Fruit fly (Drosophila melanogaster): ENCODE measurements around the gene Ac13E.

The Ac13E gene

dm6 chrX:15530369-15530768, 23.7 kb downstream of the Ac13E start (continued):
- TF ChIP-seq CG6792 (GFP tag; optimal IDR thresholded peaks at IDR 0.05) (peak; percentile 49), OdsH (GFP tag; optimal IDR thresholded peaks at IDR 0.05) (peak; percentile 48), Sox15 (GFP tag; optimal IDR thresholded peaks at IDR 0.05) (peak; percentile 48), topi (GFP tag; optimal IDR thresholded peaks at IDR 0.05) (peak; percentile 49), CG8119 (GFP tag; IDR thresholded peaks at IDR 0.05) (no peak), fkh (GFP tag; optimal IDR thresholded peaks at IDR 0.05) (no peak), Lpt (GFP tag; optimal IDR thresholded peaks at IDR 0.05) (no peak), acj6 (GFP tag; optimal IDR thresholded peaks at IDR 0.05) (peak; percentile 31), pdm3 (GFP tag; optimal IDR thresholded peaks at IDR 0.05) (peak; percentile 52), salr (GFP tag; optimal IDR thresholded peaks at IDR 0.05) (no peak), Hr39 (GFP tag; optimal IDR thresholded peaks at IDR 0.05) (peak; percentile 28), ss (GFP tag; optimal IDR thresholded peaks at IDR 0.05) (no peak), esn (GFP tag; optimal IDR thresholded peaks at IDR 0.05) (peak; percentile 58), CG15336 (GFP tag; IDR thresholded peaks at IDR 0.05) (no peak), CG16779 (tag; optimal IDR thresholded peaks at IDR 0.05) (no peak), CG11762 (GFP tag; optimal IDR thresholded peaks at IDR 0.05; ENCODE audit: insufficient read depth) (no peak), CG6808 (GFP tag; optimal IDR thresholded peaks at IDR 0.05) (no peak)

DNA sequence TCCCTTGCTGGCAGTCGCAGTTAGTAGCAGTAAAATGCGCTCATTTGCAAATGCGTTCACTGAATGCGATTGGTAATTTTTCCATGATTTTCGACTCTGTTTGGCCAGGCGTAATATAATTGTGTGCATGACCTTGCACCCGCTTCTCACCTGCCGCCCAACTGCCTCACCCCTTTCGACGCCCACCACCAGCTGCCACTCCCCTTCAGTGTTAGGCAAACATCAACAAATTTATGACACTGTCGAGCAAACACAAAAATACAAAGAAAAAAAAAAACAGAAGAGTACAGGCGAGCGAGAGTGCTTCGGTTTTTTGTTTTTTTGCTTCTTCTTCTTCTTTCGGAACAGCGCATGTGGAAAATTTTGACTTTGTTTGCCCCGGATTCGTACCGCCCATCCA, 24.1 kb downstream of the Ac13E start:
- TF ChIP-seq fkh (GFP tag; optimal IDR thresholded peaks at IDR 0.05): peak; percentile 66
- no peak for TF ChIP-seq Sox102F (GFP tag; optimal IDR thresholded peaks at IDR 0.05)

DNA sequence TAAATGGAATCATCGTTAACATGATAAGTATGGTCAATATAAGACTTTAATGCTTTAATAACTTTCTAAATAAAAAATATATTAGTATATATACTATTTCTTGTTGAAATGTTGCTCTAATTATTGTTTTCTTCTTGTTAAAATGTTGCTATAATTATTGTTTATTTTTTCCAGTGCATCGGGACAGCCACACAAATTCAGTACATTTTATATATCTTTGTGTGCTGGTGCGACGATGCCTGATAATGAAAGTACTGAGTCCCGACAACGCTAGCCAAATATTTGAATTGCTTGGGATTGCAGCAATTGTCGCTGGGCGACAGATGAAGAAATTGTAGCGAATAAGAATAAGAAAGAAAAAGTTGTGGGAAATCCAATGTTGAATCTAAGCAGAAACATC, 24.9 kb downstream of the Ac13E start:
- TF ChIP-seq CG31627 (GFP tag; optimal IDR thresholded peaks at IDR 0.05) (no peak), dac (GFP tag; optimal IDR thresholded peaks at IDR 0.05) (no peak), salr (GFP tag; optimal IDR thresholded peaks at IDR 0.05) (no peak), Sox15 (GFP tag; optimal IDR thresholded peaks at IDR 0.05) (no peak), CG6854 (GFP tag; optimal IDR thresholded peaks at IDR 0.05) (no peak), CG34406 (GFP tag; optimal IDR thresholded peaks at IDR 0.05) (peak; percentile 22), CG1621 (tag; optimal IDR thresholded peaks at IDR 0.05) (no peak), CG32006 (GFP tag; optimal IDR thresholded peaks at IDR 0.05) (no peak), CG11902 (GFP tag; optimal IDR thresholded peaks at IDR 0.05) (no peak), cyc (GFP tag; optimal IDR thresholded peaks at IDR 0.05) (no peak), CG15336 (GFP tag; IDR thresholded peaks at IDR 0.05) (no peak), Smox (GFP tag; optimal IDR thresholded peaks at IDR 0.05) (no peak), svp (GFP tag) (peak; percentile 53), Ets96B (tag; optimal IDR thresholded peaks at IDR 0.05) (peak; percentile 28), fd85E (GFP tag; optimal IDR thresholded peaks at IDR 0.05) (no peak), esn (GFP tag; optimal IDR thresholded peaks at IDR 0.05) (no peak), Hr38 (GFP tag; optimal IDR thresholded peaks at IDR 0.05) (no peak), CG8632 (GFP tag; optimal IDR thresholded peaks at IDR 0.05) (no peak), lz (GFP tag; optimal IDR thresholded peaks at IDR 0.05) (no peak), Sox14 (GFP tag; optimal IDR thresholded peaks at IDR 0.05) (no peak), Eip93F (GFP tag; optimal IDR thresholded peaks at IDR 0.05) (no peak), CG3919 (GFP tag; optimal IDR thresholded peaks at IDR 0.05) (no peak), CG16779 (tag; optimal IDR thresholded peaks at IDR 0.05) (no peak), Sox102F (GFP tag; optimal IDR thresholded peaks at IDR 0.05) (no peak), ss (GFP tag; optimal IDR thresholded peaks at IDR 0.05) (peak in 1 of 2 experiments; percentile 10), pdm3 (GFP tag; optimal IDR thresholded peaks at IDR 0.05) (no peak), topi (GFP tag; optimal IDR thresholded peaks at IDR 0.05) (peak; percentile 5), spab (GFP tag; optimal IDR thresholded peaks at IDR 0.05) (no peak), Ets21C (GFP tag; optimal IDR thresholded peaks at IDR 0.05) (no peak), eg (GFP tag; IDR thresholded peaks at IDR 0.05) (no peak), Hr4 (GFP tag; optimal IDR thresholded peaks at IDR 0.05) (no peak), Eip75B (GFP tag; optimal IDR thresholded peaks at IDR 0.05) (no peak), Gug (GFP tag; IDR thresholded peaks at IDR 0.05) (no peak), CG8119 (GFP tag; IDR thresholded peaks at IDR 0.05) (no peak), CG7368 (GFP tag; optimal IDR thresholded peaks at IDR 0.05) (no peak), CG6808 (GFP tag; optimal IDR thresholded peaks at IDR 0.05) (no peak), net (GFP tag; optimal IDR thresholded peaks at IDR 0.05) (no peak), CG6276 (GFP tag; optimal IDR thresholded peaks at IDR 0.05) (no peak), CG6163 (GFP tag; IDR thresholded peaks at IDR 0.05) (no peak), OdsH (GFP tag; optimal IDR thresholded peaks at IDR 0.05) (no peak), fkh (GFP tag; optimal IDR thresholded peaks at IDR 0.05) (no peak), Met (GFP tag; optimal IDR thresholded peaks at IDR 0.05) (peak; percentile 6)

Data from whole organism, prepupa.